Worm (Caenorhabditis elegans): ENCODE data around the gene srh-8.

The srh-8 gene

ce11 chrV:4050828-4051227, 45.5 kb downstream of the srh-8 start:
- TF ChIP-seq hsf-1 (GFP tag; IDR thresholded peaks at IDR 0.05): peak; percentile 93

ce11 chrV:4055025-4055424, 49.7 kb downstream of the srh-8 start, which contains the start of gene djr-1.2:
djr-1.2 (minus strand) TSS chrV:4055125.
- TF ChIP-seq hlh-26 (GFP tag; conservative IDR thresholded peaks at IDR 0.05): no peak
- TF ChIP-seq F52B5.7 (tag; optimal IDR thresholded peaks at IDR 0.05): no peak
- TF ChIP-seq F33H1.4 (GFP tag; IDR thresholded peaks at IDR 0.05): no peak
- no peak for TF ChIP-seq let-526 (GFP tag; IDR thresholded peaks at IDR 0.05)
- no peak for TF ChIP-seq die-1 (tag; optimal IDR thresholded peaks at IDR 0.05)
- no peak for TF ChIP-seq Y79H2A.3 (GFP tag; conservative IDR thresholded peaks at IDR 0.05)
- TF ChIP-seq B0035.1 (tag; optimal IDR thresholded peaks at IDR 0.05): no peak
- TF ChIP-seq athp-1 (tag; optimal IDR thresholded peaks at IDR 0.05): no peak
- no peak for TF ChIP-seq sdz-38 (tag; optimal IDR thresholded peaks at IDR 0.05)
- TF ChIP-seq madf-8 (GFP tag; conservative IDR thresholded peaks at IDR 0.05): no peak
- TF ChIP-seq egrh-3 (GFP tag; IDR thresholded peaks at IDR 0.05): no peak
- no peak for TF ChIP-seq Y56A3A.18 (GFP tag; IDR thresholded peaks at IDR 0.05)
- no peak for TF ChIP-seq cebp-1 (GFP tag; IDR thresholded peaks at IDR 0.05)
- no peak for TF ChIP-seq cebp-1 (tag; optimal IDR thresholded peaks at IDR 0.05)
- no peak for TF ChIP-seq Y53F4B.3 (GFP tag; IDR thresholded peaks at IDR 0.05)
- TF ChIP-seq sptf-2 (GFP tag; optimal IDR thresholded peaks at IDR 0.05): no peak
- no peak for TF ChIP-seq madf-10 (tag; optimal IDR thresholded peaks at IDR 0.05)
- no peak for TF ChIP-seq lin-35 (GFP tag; optimal IDR thresholded peaks at IDR 0.05)
- no peak for TF ChIP-seq atf-7 (tag; optimal IDR thresholded peaks at IDR 0.05)
- no peak for TF ChIP-seq ceh-58 (GFP tag; IDR thresholded peaks at IDR 0.05)

- TF ChIP-seq mxl-1 (tag; optimal IDR thresholded peaks at IDR 0.05) (no peak), ztf-22 (GFP tag; optimal IDR thresholded peaks at IDR 0.05) (no peak)
These were observed 50.9 kb downstream of the srh-8 start for ce11 chrV:4056203-4056602.
